Worm (Caenorhabditis elegans): ENCODE results near the gene F08H9.3.

Gene F08H9.3

ce11 chrV:14493665-14494064 lies 30.5 kb upstream of the F08H9.3 start:
- no peak for TF ChIP-seq dpff-1 (tag; optimal IDR thresholded peaks at IDR 0.05)
- no peak for TF ChIP-seq mcd-1 (GFP tag; IDR thresholded peaks at IDR 0.05)
- TF ChIP-seq repo-1 (tag; optimal IDR thresholded peaks at IDR 0.05): no peak
- no peak for TF ChIP-seq F52B5.7 (tag; optimal IDR thresholded peaks at IDR 0.05)
- TF ChIP-seq sea-2 (GFP tag; IDR thresholded peaks at IDR 0.05): no peak
- no peak for TF ChIP-seq aptf-3 (GFP tag; IDR thresholded peaks at IDR 0.05)
- no peak for TF ChIP-seq unc-62 (GFP tag; optimal IDR thresholded peaks at IDR 0.05)
- no peak for TF ChIP-seq lin-26 (GFP tag; IDR thresholded peaks at IDR 0.05)
- TF ChIP-seq tlf-1 (GFP tag; optimal IDR thresholded peaks at IDR 0.05): no peak
- no peak for TF ChIP-seq tbx-9 (tag; optimal IDR thresholded peaks at IDR 0.05; ENCODE audit: borderline replicate concordance)
- no peak for TF ChIP-seq egl-18 (GFP tag; IDR thresholded peaks at IDR 0.05)
- no peak for TF ChIP-seq Y53G8AR.9 (GFP tag; conservative IDR thresholded peaks at IDR 0.05)
- TF ChIP-seq him-1 (tag; optimal IDR thresholded peaks at IDR 0.05): no peak
- no peak for TF ChIP-seq rcor-1 (GFP tag; IDR thresholded peaks at IDR 0.05)
- TF ChIP-seq ceh-100 (GFP tag; IDR thresholded peaks at IDR 0.05): no peak

ce11 chrV:14491097-14491496 lies 28.0 kb upstream of the F08H9.3 start:
- no peak for TF ChIP-seq ceh-40 (GFP tag; IDR thresholded peaks at IDR 0.05)
- TF ChIP-seq F57C9.4 (tag; optimal IDR thresholded peaks at IDR 0.05): no peak
- no peak for TF ChIP-seq ceh-27 (GFP tag; optimal IDR thresholded peaks at IDR 0.05)
- TF ChIP-seq F37B4.10 (GFP tag; IDR thresholded peaks at IDR 0.05): no peak
- no peak for TF ChIP-seq F39B2.1 (GFP tag; IDR thresholded peaks at IDR 0.05)
- no peak for TF ChIP-seq F49E8.2 (tag; optimal IDR thresholded peaks at IDR 0.05; ENCODE audit: insufficient read depth)
- TF ChIP-seq lag-1 (GFP tag; IDR thresholded peaks at IDR 0.05): no peak
- no peak for TF ChIP-seq ztf-18 (tag; optimal IDR thresholded peaks at IDR 0.05)
- TF ChIP-seq pbrm-1 (GFP tag; IDR thresholded peaks at IDR 0.05): no peak
- TF ChIP-seq ztf-6 (GFP tag; IDR thresholded peaks at IDR 0.05): no peak
- TF ChIP-seq hlh-26 (GFP tag; conservative IDR thresholded peaks at IDR 0.05): no peak
- TF ChIP-seq repo-1 (tag; optimal IDR thresholded peaks at IDR 0.05): no peak
- TF ChIP-seq bed-1 (GFP tag; IDR thresholded peaks at IDR 0.05): no peak
- no peak for TF ChIP-seq hmg-1.2 (GFP tag; IDR thresholded peaks at IDR 0.05)
- no peak for TF ChIP-seq C17E4.6 (GFP tag; IDR thresholded peaks at IDR 0.05)
- TF ChIP-seq zfh-2 (GFP tag; conservative IDR thresholded peaks at IDR 0.05): no peak

- TF ChIP-seq ceh-58 (GFP tag; IDR thresholded peaks at IDR 0.05) (no peak), rcor-1 (GFP tag; IDR thresholded peaks at IDR 0.05) (no peak), bed-2 (GFP tag; IDR thresholded peaks at IDR 0.05) (no peak), T07F8.4 (tag; optimal IDR thresholded peaks at IDR 0.05) (no peak)
Observed at ce11 chrV:14484582-14484981, 21.4 kb upstream of the F08H9.3 start, which contains the start of gene R02D5.4. R02D5.4 (minus strand) TSS chrV:14484682.

ce11 chrV:14482728-14483210 lies 19.6 kb upstream of the F08H9.3 start, which contains the start of gene R02D5.3:
R02D5.3 (plus strand) TSS chrV:14483160.
- TF ChIP-seq ccch-3 (GFP tag; optimal IDR thresholded peaks at IDR 0.05): no peak
- peak; percentile 58 for TF ChIP-seq nhr-80 (tag; optimal IDR thresholded peaks at IDR 0.05)
- TF ChIP-seq atf-7 (tag; optimal IDR thresholded peaks at IDR 0.05): no peak
- no peak for TF ChIP-seq madf-3 (GFP tag; IDR thresholded peaks at IDR 0.05)

Data from whole organism, young adult.